Worm (Caenorhabditis elegans) whole organism, L1 larva: ENCODE results near the gene rps-2.

Experiments
- Y116A8C.19 ChIP-seq: sonication (generic microtip); optimal IDR thresholded peaks from 2 replicates; lab custom pipeline; 2016; ENCODE audit warnings: missing compliant biosample characterization, missing genetic modification characterization, borderline replicate concordance
- aha-1 ChIP-seq: fragments of 150-350 bp; optimal IDR thresholded peaks from 2 replicates; lab custom pipeline; 2014; ENCODE audit warnings: missing biosample characterization, missing genetic modification characterization
- blmp-1 ChIP-seq: fragments of 150-350 bp; optimal IDR thresholded peaks from 2 replicates; lab custom pipeline; 2014; ENCODE audit warnings: missing biosample characterization, missing genetic modification characterization
- ceh-63 ChIP-seq: fragments of 200-800 bp; sonication (Bioruptor generic); optimal IDR thresholded peaks from 2 replicates; lab custom pipeline; 2018; ENCODE audit warnings: mild to moderate bottlenecking, missing genetic modification characterization, missing compliant biosample characterization
- ceh-90 ChIP-seq: sonication (generic microtip); optimal IDR thresholded peaks from 2 replicates; lab custom pipeline; 2016; ENCODE audit warnings: missing genetic modification characterization, missing compliant biosample characterization
- ces-1 ChIP-seq: fragments of 150-350 bp; optimal IDR thresholded peaks from 2 replicates; lab custom pipeline; 2014; ENCODE audit warnings: missing biosample characterization, missing genetic modification reagents, missing genetic modification characterization
- efl-3 ChIP-seq: fragments of 200-800 bp; sonication (Bioruptor generic); optimal IDR thresholded peaks from 2 replicates; lab custom pipeline; 2018; ENCODE audit warnings: mild to moderate bottlenecking, missing genetic modification characterization, missing compliant biosample characterization
- egl-13 ChIP-seq: sonication (generic microtip); optimal IDR thresholded peaks from 2 replicates; lab custom pipeline; 2016; ENCODE audit warnings: missing genotype, missing genetic modification reagents, missing genetic modification characterization, missing compliant biosample characterization
- elt-3 ChIP-seq, 6 experiments: fragments of 150-350 bp in 1 of 6; sonication (generic microtip); optimal IDR thresholded peaks; 2 replicates each; lab custom pipeline; 2017 to 2018; ENCODE audit warnings: missing biosample characterization in 6 of 6, missing genetic modification characterization in 6 of 6, inconsistent platforms in 1 of 6
- fkh-10 ChIP-seq: sonication (generic microtip); optimal IDR thresholded peaks from 2 replicates; lab custom pipeline; 2017; ENCODE audit warnings: missing biosample characterization, missing genetic modification reagents, missing genetic modification characterization
- fos-1 ChIP-seq: fragments of 150-350 bp; optimal IDR thresholded peaks from 2 replicates; lab custom pipeline; 2014; ENCODE audit warnings: missing biosample characterization, missing genetic modification characterization
- isw-1 ChIP-seq: fragments of 200-800 bp; sonication (Bioruptor generic); IDR thresholded peaks from 2 replicates; pipeline ENCODE4 v1.3.6; 2022; ENCODE audit warnings: missing genetic modification characterization, missing compliant biosample characterization
- lin-14 ChIP-seq: fragments of 200-800 bp; sonication (Bioruptor generic); optimal IDR thresholded peaks from 2 replicates; lab custom pipeline; 2018; ENCODE audit warnings: mild to moderate bottlenecking, missing genetic modification characterization, moderate library complexity, missing compliant biosample characterization
- lin-35 ChIP-seq, 2 experiments: fragments of 150-350 bp; optimal IDR thresholded peaks; 2 replicates each; lab custom pipeline; 2014; ENCODE audit warnings: missing biosample characterization in 2 of 2, missing genetic modification characterization in 2 of 2, missing genetic modification reagents in 2 of 2
- lin-39 ChIP-seq: fragments of 150-350 bp; optimal IDR thresholded peaks from 2 replicates; lab custom pipeline; 2014; ENCODE audit warnings: missing biosample characterization, missing genetic modification reagents, missing genetic modification characterization
- mab-9 ChIP-seq: fragments of 200-800 bp; sonication (Bioruptor generic); IDR thresholded peaks from 2 replicates; pipeline ENCODE4 v1.3.6; 2022; ENCODE audit warnings: missing genetic modification reagents, missing genetic modification characterization, missing compliant biosample characterization
- mdl-1 ChIP-seq, 2 experiments: fragments of 150-350 bp; optimal IDR thresholded peaks; 2 replicates each; lab custom pipeline; 2014 to 2017; ENCODE audit warnings: missing biosample characterization in 2 of 2, missing genetic modification characterization in 2 of 2, inconsistent platforms in 1 of 2
- mef-2 ChIP-seq: fragments of 150-350 bp; optimal IDR thresholded peaks from 2 replicates; lab custom pipeline; 2014; ENCODE audit warnings: missing biosample characterization, missing genetic modification characterization
- nhr-12 ChIP-seq: sonication (generic microtip); optimal IDR thresholded peaks from 2 replicates; lab custom pipeline; 2017; ENCODE audit warnings: missing biosample characterization, missing genetic modification characterization
- nhr-71 ChIP-seq: sonication (generic microtip); optimal IDR thresholded peaks from 2 replicates; lab custom pipeline; 2016; ENCODE audit warnings: mild to moderate bottlenecking, missing genetic modification characterization, moderate library complexity, missing compliant biosample characterization
- nhr-77 ChIP-seq: fragments of 150-350 bp; optimal IDR thresholded peaks from 2 replicates; lab custom pipeline; 2014; ENCODE audit warnings: missing biosample characterization, missing genetic modification characterization
- nhr-85 ChIP-seq: sonication (generic microtip); peaks from one replicate; lab custom pipeline; 2016; ENCODE audit warnings: missing genetic modification characterization, inconsistent platforms, missing compliant biosample characterization
- pag-3 ChIP-seq: sonication (generic microtip); optimal IDR thresholded peaks from 2 replicates; lab custom pipeline; 2017; ENCODE audit warnings: missing genetic modification characterization, mild to moderate bottlenecking, missing compliant biosample characterization, antibody characterized with exemption, borderline replicate concordance; ENCODE audit not compliant: insufficient read depth
- pax-3 ChIP-seq: fragments of 200-800 bp; sonication (Bioruptor generic); optimal IDR thresholded peaks from 2 replicates; lab custom pipeline; 2018; ENCODE audit warnings: mild to moderate bottlenecking, missing genetic modification characterization, moderate library complexity, missing compliant biosample characterization
- pqm-1 ChIP-seq: sonication (generic microtip); optimal IDR thresholded peaks from 3 replicates; lab custom pipeline; 2017; ENCODE audit warnings: missing biosample characterization, missing genetic modification characterization
- snpc-4 ChIP-seq: fragments of 150-350 bp; optimal IDR thresholded peaks from 2 replicates; lab custom pipeline; 2014; ENCODE audit warnings: missing biosample characterization, missing genetic modification characterization
- snu-23 ChIP-seq: sonication (generic microtip); optimal IDR thresholded peaks from 2 replicates; lab custom pipeline; 2016; ENCODE audit warnings: missing genetic modification characterization, missing compliant biosample characterization
- sptf-1 ChIP-seq: fragments of 150-350 bp; optimal IDR thresholded peaks from 2 replicates; lab custom pipeline; 2014; ENCODE audit warnings: missing biosample characterization, missing genetic modification characterization
- unc-130 ChIP-seq: fragments of 150-350 bp; optimal IDR thresholded peaks from 2 replicates; lab custom pipeline; 2017; ENCODE audit warnings: missing biosample characterization, missing genetic modification characterization, inconsistent platforms
- unc-62 ChIP-seq: fragments of 150-350 bp; optimal IDR thresholded peaks from 2 replicates; lab custom pipeline; 2014; ENCODE audit warnings: missing biosample characterization, missing genetic modification reagents, missing genetic modification characterization
- unc-86 ChIP-seq: sonication (generic microtip); optimal IDR thresholded peaks from 2 replicates; lab custom pipeline; 2016; ENCODE audit warnings: missing genetic modification characterization, missing compliant biosample characterization
- vab-15 ChIP-seq: sonication (generic microtip); optimal IDR thresholded peaks from 2 replicates; lab custom pipeline; 2017; ENCODE audit warnings: missing genotype, mild to moderate bottlenecking, missing genetic modification characterization, missing compliant biosample characterization
- ztf-11 ChIP-seq, 2 experiments: sonication (generic microtip); optimal IDR thresholded peaks; 2 replicates each; lab custom pipeline; 2016 to 2017; ENCODE audit warnings: missing genetic modification characterization in 2 of 2, missing biosample characterization in 1 of 2, missing compliant biosample characterization in 1 of 2
- ztf-4 ChIP-seq: fragments of 150-350 bp; optimal IDR thresholded peaks from 2 replicates; lab custom pipeline; 2014; ENCODE audit warnings: missing biosample characterization, missing genetic modification characterization

rps-2 gene

DNA sequence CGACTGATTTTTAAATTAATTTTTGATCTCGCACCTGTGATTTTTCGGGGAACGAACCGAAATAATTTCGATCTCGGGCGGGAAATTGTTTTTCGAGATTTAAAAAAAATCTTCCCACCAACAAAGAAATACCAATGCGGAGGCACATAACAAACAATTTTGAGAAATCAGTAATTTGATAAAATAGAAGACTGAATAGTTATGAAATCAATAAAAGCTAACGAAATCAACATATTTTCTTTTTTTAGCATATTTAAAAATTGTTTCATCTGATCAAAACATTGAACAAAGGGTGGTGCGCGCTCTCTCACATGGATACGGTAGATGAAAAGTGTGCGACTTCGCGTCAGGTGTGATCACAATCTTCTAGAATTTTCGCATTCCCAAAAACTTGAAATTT, 31.9 kb upstream of the rps-2 start:
- no peak for TF ChIP-seq ceh-63 (GFP tag; lab: Kevin White, UChicago)
- TF ChIP-seq ces-1 (GFP tag; lab: Kevin White, UChicago) = no peak
- TF ChIP-seq lin-14 = no peak
- no peak for TF ChIP-seq sptf-1 (tag; lab: Kevin White, UChicago)
- no peak for TF ChIP-seq lin-39 (tag; lab: Kevin White, UChicago)
- no peak for TF ChIP-seq nhr-12 (tag; lab: Kevin White, UChicago)
- no peak for TF ChIP-seq unc-62 (GFP tag; lab: Kevin White, UChicago)
- TF ChIP-seq Y116A8C.19 (tag; lab: Kevin White, UChicago) = no peak

DNA sequence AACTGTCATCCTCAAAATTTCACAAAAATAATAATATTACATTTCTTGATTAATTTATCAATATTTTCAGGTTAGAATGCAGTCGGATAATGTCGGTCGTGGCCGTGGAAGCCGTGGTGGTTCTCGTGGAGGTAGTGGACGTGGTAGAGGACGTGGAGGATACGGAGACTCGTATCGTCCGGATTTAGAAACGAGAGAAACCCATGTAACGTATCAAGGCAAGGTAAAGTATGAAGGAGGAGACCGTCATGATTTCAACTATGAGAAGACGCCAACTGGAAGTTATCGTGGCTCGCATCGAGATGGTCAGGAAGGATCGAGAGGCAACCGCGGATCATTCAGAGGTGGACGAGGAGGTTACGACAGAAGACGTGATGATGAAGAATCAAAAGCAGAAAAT, 31.3 kb upstream of the rps-2 start, which contains the start of gene frpr-10:
Gene frpr-10, plus strand, starts transcription at position 301 of the 400 bp plus-strand sequence.
- no peak for TF ChIP-seq snu-23 (GFP tag; lab: Kevin White, UChicago)
- no peak for TF ChIP-seq unc-86 (tag; lab: Kevin White, UChicago)
- TF ChIP-seq blmp-1 (tag; lab: Kevin White, UChicago) = no peak
- TF ChIP-seq pqm-1 (tag; lab: Kevin White, UChicago) = no peak
- TF ChIP-seq egl-13 = no peak
- no peak for TF ChIP-seq sptf-1 (tag; lab: Kevin White, UChicago)
- TF ChIP-seq lin-35 (GFP tag; optimal IDR thresholded peaks at IDR 0.05; lab: Kevin White, UChicago) = no peak
- TF ChIP-seq ztf-11 (tag; optimal IDR thresholded peaks at IDR 0.05; lab: Kevin White, UChicago) = no peak
- TF ChIP-seq fkh-10 (GFP tag; lab: Kevin White, UChicago) = no peak
- no peak for TF ChIP-seq isw-1 (GFP tag; lab: Robert Waterston, UW)
- TF ChIP-seq vab-15 = no peak
- TF ChIP-seq nhr-71 (tag; lab: Kevin White, UChicago) = no peak
- no peak for TF ChIP-seq fos-1 (tag; lab: Kevin White, UChicago)
- TF ChIP-seq pax-3 (tag; lab: Kevin White, UChicago) = no peak
- TF ChIP-seq elt-3 (tag; optimal IDR thresholded peaks at IDR 0.05; lab: Kevin White, UChicago) = no peak
- no peak for TF ChIP-seq mab-9 (GFP tag; lab: Robert Waterston, UW)
- no peak for TF ChIP-seq snpc-4 (tag; lab: Kevin White, UChicago)
- TF ChIP-seq nhr-77 = no peak

DNA sequence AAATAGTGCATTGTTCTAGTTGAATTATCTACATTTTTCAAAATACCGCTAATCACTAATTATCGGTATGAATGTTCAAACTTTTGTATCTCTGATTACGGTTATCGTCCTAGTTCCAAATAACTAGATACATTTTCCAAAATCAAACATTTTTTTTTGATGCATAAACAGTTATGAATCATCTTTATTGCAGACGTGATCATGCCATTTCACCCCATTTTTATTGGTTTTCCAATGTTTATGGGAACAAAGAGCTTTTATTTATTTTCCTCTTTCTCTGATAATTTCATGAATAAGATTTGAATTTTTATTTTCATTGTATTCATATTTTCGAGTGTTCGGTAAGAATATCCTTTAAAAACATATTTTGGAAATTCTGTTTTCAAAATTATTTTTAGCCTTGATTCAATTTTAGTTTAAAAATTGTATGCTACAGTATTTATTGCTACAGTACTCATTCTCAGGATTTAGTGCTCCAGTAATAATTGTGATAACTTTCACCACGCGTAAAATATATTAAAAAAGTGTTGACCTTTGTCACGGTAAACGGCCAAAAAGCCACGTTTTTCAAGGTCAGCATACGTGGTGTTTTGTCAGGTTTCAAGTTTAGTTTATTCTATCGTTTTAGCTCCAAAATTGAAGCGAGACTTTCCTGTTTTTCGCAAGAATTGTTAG, 30.6 kb upstream of the rps-2 start, which contains the start of gene csr-1:
Gene csr-1, plus strand, starts transcription at position 625 of the 675 bp plus-strand sequence.
- TF ChIP-seq unc-130 (tag; lab: Kevin White, UChicago) (no peak), nhr-85 (tag; lab: Kevin White, UChicago) (no peak)

DNA sequence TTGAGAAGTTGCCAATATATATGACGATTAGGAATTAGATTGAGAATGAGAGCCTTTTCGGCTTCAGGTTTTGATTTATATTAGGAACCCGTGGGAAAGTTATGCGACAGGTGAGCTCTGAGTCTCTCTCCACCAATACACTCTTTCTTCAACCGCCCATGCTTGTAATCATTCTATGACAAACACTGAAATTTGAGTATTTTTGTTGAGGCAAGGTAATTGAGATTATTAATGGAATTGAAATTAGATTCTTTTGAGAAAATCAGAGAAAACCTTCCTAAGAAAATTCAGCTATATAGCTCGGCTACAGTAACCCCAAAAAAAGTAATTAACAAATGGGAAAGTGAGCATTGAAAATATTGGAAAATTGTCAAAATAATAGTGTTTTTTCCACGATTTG, 29.7 kb upstream of the rps-2 start, which contains the start of gene ceh-19:
Gene ceh-19, minus strand, starts transcription at position 101 of the 400 bp plus-strand sequence.
- TF ChIP-seq ztf-4 (tag; lab: Kevin White, UChicago) (no peak), mdl-1 (tag; optimal IDR thresholded peaks at IDR 0.05; lab: Kevin White, UChicago) (no peak), fos-1 (tag; lab: Kevin White, UChicago) (no peak), sptf-1 (tag; lab: Kevin White, UChicago) (no peak), pag-3 (tag; lab: Kevin White, UChicago) (no peak), mef-2 (tag; lab: Kevin White, UChicago) (no peak), nhr-85 (tag; lab: Kevin White, UChicago) (no peak), efl-3 (GFP tag; lab: Kevin White, UChicago) (no peak), ceh-90 (tag; lab: Kevin White, UChicago) (no peak), ztf-11 (tag; optimal IDR thresholded peaks at IDR 0.05; lab: Kevin White, UChicago) (no peak), pqm-1 (tag; lab: Kevin White, UChicago) (no peak), aha-1 (no peak)
